Fruit fly (Drosophila melanogaster) whole organism, wandering third instar larva: ENCODE measurements around the gene Sf3b3.

ENCODE experiments used
- GATAd ChIP-seq: sonication (Bioruptor generic); optimal IDR thresholded peaks from 2 replicates; lab custom pipeline; 2016; ENCODE audit warnings: missing biosample characterization, missing genetic modification characterization
- HLH106 ChIP-seq: fragments of 200-800 bp; optimal IDR thresholded peaks from 3 replicates; lab custom pipeline; 2019; ENCODE audit warnings: missing biosample characterization, mild to moderate bottlenecking, missing genetic modification characterization, moderate library complexity
- Hr78 ChIP-seq: fragments of >200 bp; optimal IDR thresholded peaks from 2 replicates; lab custom pipeline; 2017; ENCODE audit warnings: missing biosample characterization, missing genetic modification characterization
- N ChIP-seq: fragments of >200 bp; optimal IDR thresholded peaks from 2 replicates; lab custom pipeline; 2018; ENCODE audit warnings: missing biosample characterization, missing external identifiers, missing genetic modification characterization
- brk ChIP-seq: fragments of 200-800 bp; sonication (Bioruptor generic); optimal IDR thresholded peaks from 2 replicates; lab custom pipeline; 2016; ENCODE audit warnings: missing biosample characterization, mild to moderate bottlenecking, missing genetic modification characterization
- ey ChIP-seq: fragments of 200-800 bp; sonication (Bioruptor generic); optimal IDR thresholded peaks from 2 replicates; lab custom pipeline; 2016; ENCODE audit warnings: missing biosample characterization, missing genetic modification characterization
- fru ChIP-seq: fragments of 200-800 bp; sonication (Bioruptor generic); optimal IDR thresholded peaks from 3 replicates; lab custom pipeline; 2016; ENCODE audit warnings: missing biosample characterization, mild to moderate bottlenecking, missing genetic modification characterization
- h ChIP-seq: fragments of 200-800 bp; sonication (Bioruptor generic); optimal IDR thresholded peaks from 3 replicates; lab custom pipeline; 2016; ENCODE audit warnings: missing biosample characterization, mild to moderate bottlenecking, missing genetic modification characterization
- jim ChIP-seq: fragments of 175-275, 200-325 bp; sonication (Bioruptor generic); optimal IDR thresholded peaks from 2 replicates; lab custom pipeline; 2016; ENCODE audit warnings: missing biosample characterization, mild to moderate bottlenecking, missing genetic modification characterization
- psq ChIP-seq: fragments of 200-800 bp; sonication (Bioruptor generic); optimal IDR thresholded peaks from 3 replicates; lab custom pipeline; 2017; ENCODE audit warnings: missing biosample characterization, mild to moderate bottlenecking, missing genetic modification characterization, moderate library complexity
- woc ChIP-seq: sonication (Bioruptor generic); optimal IDR thresholded peaks from 2 replicates; lab custom pipeline; 2016; ENCODE audit warnings: missing biosample characterization, mild to moderate bottlenecking, missing genetic modification characterization

DNA sequence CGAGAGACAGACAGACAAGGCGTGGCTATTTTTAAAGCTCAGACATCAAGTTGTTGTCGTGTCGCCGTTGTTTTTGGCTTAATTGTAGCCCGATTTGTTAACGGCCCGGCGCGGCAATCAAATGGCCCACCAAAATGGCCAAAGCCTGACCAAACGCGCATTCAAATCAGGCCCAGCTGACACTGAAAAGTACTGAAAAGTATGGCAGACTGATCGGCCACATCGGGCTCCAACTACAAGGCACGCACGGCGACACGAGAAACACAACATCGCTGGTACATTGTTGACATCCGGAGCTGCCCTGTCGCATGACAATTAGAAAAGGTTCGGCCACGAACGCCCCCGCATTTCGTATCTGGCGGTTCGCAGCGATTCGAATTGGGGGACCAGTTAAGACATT, 21.4 kb downstream of the Sf3b3 start:
- TF ChIP-seq GATAd (GFP tag; lab: Kevin White, UChicago) (no peak), N (GFP tag; lab: Kevin White, UChicago) (no peak), fru (GFP tag; lab: Kevin White, UChicago) (no peak), jim (no peak), psq (GFP tag; lab: Kevin White, UChicago) (no peak), woc (GFP tag; lab: Kevin White, UChicago) (no peak), Hr78 (GFP tag; lab: Kevin White, UChicago) (no peak), ey (GFP tag; lab: Kevin White, UChicago) (no peak), h (GFP tag; lab: Kevin White, UChicago) (no peak), HLH106 (no peak), brk (GFP tag; lab: Kevin White, UChicago) (no peak)
